Fruit fly (Drosophila melanogaster): ENCODE measurements around the gene CG1750.

Gene CG1750

dm6 chr3R:31252093-31252962 is 2.4 kb downstream of the CG1750 start, which contains the start of the genes qless and mRpL32 (continued):
- TF ChIP-seq Aef1 (GFP tag; IDR thresholded peaks at IDR 0.05) (peak; percentile 65), Lhr (GFP tag; optimal IDR thresholded peaks at IDR 0.05) (no peak), zf30C (GFP tag; optimal IDR thresholded peaks at IDR 0.05) (no peak), Blimp-1 (GFP tag; optimal IDR thresholded peaks at IDR 0.05) (peak; percentile 55), slou (GFP tag; optimal IDR thresholded peaks at IDR 0.05) (peak; percentile 11), Lpt (GFP tag; optimal IDR thresholded peaks at IDR 0.05) (no peak), Oaz (GFP tag; IDR thresholded peaks at IDR 0.05) (no peak), CG10979 (tag; optimal IDR thresholded peaks at IDR 0.05) (peak; percentile 22), Ssrp (tag; optimal IDR thresholded peaks at IDR 0.05) (no peak), CG3838 (GFP tag; optimal IDR thresholded peaks at IDR 0.05) (no peak), CG7987 (GFP tag; optimal IDR thresholded peaks at IDR 0.05) (peak; percentile 25), CG3847 (GFP tag; IDR thresholded peaks at IDR 0.05) (peak; percentile 34), CG14050 (GFP tag; IDR thresholded peaks at IDR 0.05) (no peak), Trl (optimal IDR thresholded peaks at IDR 0.05) (no peak), Trl (GFP tag; optimal IDR thresholded peaks at IDR 0.05) (peak; percentile 77), HLH54F (GFP tag; optimal IDR thresholded peaks at IDR 0.05) (peak; percentile 58), Hmx (GFP tag; optimal IDR thresholded peaks at IDR 0.05) (no peak), gsb-n (tag; optimal IDR thresholded peaks at IDR 0.05) (no peak), CG11696 (GFP tag; IDR thresholded peaks at IDR 0.05) (peak; percentile 50; the same call in 1 of the 2 replicates), bbx (GFP tag; IDR thresholded peaks at IDR 0.05; ENCODE audit: partially characterized antibody) (peak; percentile 63), danr (GFP tag; IDR thresholded peaks at IDR 0.05) (no peak), CG2712 (tag; optimal IDR thresholded peaks at IDR 0.05) (peak; percentile 85), fd96Cb (tag; optimal IDR thresholded peaks at IDR 0.05) (peak; percentile 7), E2f1 (GFP tag; IDR thresholded peaks at IDR 0.05) (peak; percentile 86), CG11247 (GFP tag; IDR thresholded peaks at IDR 0.05) (peak; percentile 82), CoRest (tag; optimal IDR thresholded peaks at IDR 0.05) (peak; percentile 20), az2 (GFP tag; optimal IDR thresholded peaks at IDR 0.05) (peak; percentile 34), CG18764 (GFP tag; optimal IDR thresholded peaks at IDR 0.05) (peak; percentile 79), ftz-f1 (GFP tag; optimal IDR thresholded peaks at IDR 0.05) (no peak), CG10959 (GFP tag; IDR thresholded peaks at IDR 0.05) (peak; percentile 51), nau (GFP tag; optimal IDR thresholded peaks at IDR 0.05) (peak; percentile 72), hbn (GFP tag; IDR thresholded peaks at IDR 0.05; ENCODE audit: partially characterized antibody) (peak; percentile 70; the same call in 1 of the 2 replicates), H2.0 (GFP tag; IDR thresholded peaks at IDR 0.05) (0 out of 2 replicates have a peak, but pooled peaks have one; percentile 4), ssp (GFP tag; IDR thresholded peaks at IDR 0.05) (peak; percentile 70), run (tag; optimal IDR thresholded peaks at IDR 0.05) (no peak), Max (GFP tag; optimal IDR thresholded peaks at IDR 0.05) (peak; percentile 76), CG4854 (GFP tag; optimal IDR thresholded peaks at IDR 0.05) (peak; percentile 48), crc (GFP tag; optimal IDR thresholded peaks at IDR 0.05) (peak; percentile 52), ttk (GFP tag; IDR thresholded peaks at IDR 0.05) (peak; percentile 70), CG15073 (GFP tag; optimal IDR thresholded peaks at IDR 0.05) (no peak), Sin3A (optimal IDR thresholded peaks at IDR 0.05) (peak; percentile 64), CG12071 (GFP tag; optimal IDR thresholded peaks at IDR 0.05) (no peak), CG8765 (GFP tag; IDR thresholded peaks at IDR 0.05) (peak; percentile 69), CG10321 (GFP tag; IDR thresholded peaks at IDR 0.05) (no peak), CG32767 (GFP tag; IDR thresholded peaks at IDR 0.05) (peak; percentile 54), bowl (GFP tag; IDR thresholded peaks at IDR 0.05) (no peak), pb (GFP tag; optimal IDR thresholded peaks at IDR 0.05) (no peak), br (optimal IDR thresholded peaks at IDR 0.05) (no peak), Elba2 (GFP tag; optimal IDR thresholded peaks at IDR 0.05) (no peak), CG3407 (GFP tag; optimal IDR thresholded peaks at IDR 0.05) (no peak), CG2199 (GFP tag; IDR thresholded peaks at IDR 0.05) (no peak)

All from whole organism, embryonic.